Fruit fly (Drosophila melanogaster): ENCODE data around the gene Srrm1.
A peak's percentile ranks its signal among the peaks of the same experiment; 100 is the strongest.

The Srrm1 gene

dm6 chr3L:13015823-13016465 lies 20.7 kb upstream of the Srrm1 start, which contains the start of gene CG11267 (continued):
- no peak for TF ChIP-seq CG13287 (GFP tag; IDR thresholded peaks at IDR 0.05; ENCODE audit: partially characterized antibody)
- peak; percentile 82 for TF ChIP-seq CG16779 (GFP tag; IDR thresholded peaks at IDR 0.05)
- peak; percentile 91 for TF ChIP-seq ranshi (GFP tag; IDR thresholded peaks at IDR 0.05)
- TF ChIP-seq bbx (GFP tag; IDR thresholded peaks at IDR 0.05; ENCODE audit: partially characterized antibody) = no peak
- TF ChIP-seq Gug (GFP tag; IDR thresholded peaks at IDR 0.05) = peak; percentile 71; the same call in 3 of the 4 replicates
- TF ChIP-seq ac (GFP tag; optimal IDR thresholded peaks at IDR 0.05) = no peak
- TF ChIP-seq nom (GFP tag; optimal IDR thresholded peaks at IDR 0.05) = peak; percentile 60
- peak; percentile 74 for TF ChIP-seq CG13624 (GFP tag; optimal IDR thresholded peaks at IDR 0.05)
- peak; percentile 74 for TF ChIP-seq ATbp (GFP tag; optimal IDR thresholded peaks at IDR 0.05)
- TF ChIP-seq Dfd (GFP tag; optimal IDR thresholded peaks at IDR 0.05) = no peak
- TF ChIP-seq CG12659 (GFP tag; optimal IDR thresholded peaks at IDR 0.05) = peak; percentile 72
- TF ChIP-seq CG11695 (GFP tag; IDR thresholded peaks at IDR 0.05) = peak; percentile 86
- TF ChIP-seq CG6791 (GFP tag; IDR thresholded peaks at IDR 0.05; ENCODE audit: partially characterized antibody) = peak; percentile 44; the same call in 1 of the 3 replicates
- TF ChIP-seq peb (GFP tag; IDR thresholded peaks at IDR 0.05) = peak; percentile 73
- TF ChIP-seq BEAF-32 (GFP tag; optimal IDR thresholded peaks at IDR 0.05) = peak; percentile 23
- TF ChIP-seq sim (GFP tag; IDR thresholded peaks at IDR 0.05) = peak; percentile 82
- no peak for TF ChIP-seq ato (GFP tag; IDR thresholded peaks at IDR 0.05; ENCODE audit: partially characterized antibody)
- TF ChIP-seq kay (GFP tag; optimal IDR thresholded peaks at IDR 0.05) = no peak
- TF ChIP-seq mirr (GFP tag; optimal IDR thresholded peaks at IDR 0.05) = peak; percentile 90
- TF ChIP-seq pum (GFP tag; optimal IDR thresholded peaks at IDR 0.05) = peak; percentile 67
- TF ChIP-seq ftz-f1 (GFP tag; optimal IDR thresholded peaks at IDR 0.05) = no peak
- TF ChIP-seq CG1024 (GFP tag; IDR thresholded peaks at IDR 0.05) = peak; percentile 91
- 0 out of 2 replicates have a peak, but pooled peaks have one; percentile 8 for TF ChIP-seq CG4360 (GFP tag; IDR thresholded peaks at IDR 0.05)
- no peak for TF ChIP-seq Bgb (GFP tag; IDR thresholded peaks at IDR 0.05; ENCODE audit: partially characterized antibody)
- peak; percentile 71; the same call in 2 of the 3 replicates for TF ChIP-seq CG14050 (GFP tag; IDR thresholded peaks at IDR 0.05)
- no peak for TF ChIP-seq CG12299 (tag; optimal IDR thresholded peaks at IDR 0.05)
- TF ChIP-seq Sox102F (GFP tag; optimal IDR thresholded peaks at IDR 0.05) = peak; percentile 82
- peak; percentile 76 for TF ChIP-seq CG7556 (GFP tag; optimal IDR thresholded peaks at IDR 0.05)
- TF ChIP-seq Pdp1 (GFP tag; optimal IDR thresholded peaks at IDR 0.05) = peak; percentile 77 to 99
- TF ChIP-seq Nf-YC (tag; optimal IDR thresholded peaks at IDR 0.05) = peak; percentile 71
- peak; percentile 55 for TF ChIP-seq Hand (GFP tag; optimal IDR thresholded peaks at IDR 0.05)
- peak; percentile 84 for TF ChIP-seq CG6813 (GFP tag; optimal IDR thresholded peaks at IDR 0.05)
- TF ChIP-seq CG9817 (tag; optimal IDR thresholded peaks at IDR 0.05) = peak; percentile 82
- peak; percentile 80 for TF ChIP-seq pnt (GFP tag; optimal IDR thresholded peaks at IDR 0.05)
- no peak for TF ChIP-seq fd64A (GFP tag; optimal IDR thresholded peaks at IDR 0.05)
- TF ChIP-seq ci (GFP tag; IDR thresholded peaks at IDR 0.05) = peak; percentile 89
- TF ChIP-seq bigmax (GFP tag; optimal IDR thresholded peaks at IDR 0.05) = no peak
- peak; percentile 69 for TF ChIP-seq sqz (GFP tag; optimal IDR thresholded peaks at IDR 0.05)
- TF ChIP-seq lola (GFP tag; optimal IDR thresholded peaks at IDR 0.05) = peak in 1 of 3 experiments; percentile 59
- TF ChIP-seq salm (tag; optimal IDR thresholded peaks at IDR 0.05) = peak; percentile 56
- TF ChIP-seq sima (GFP tag; optimal IDR thresholded peaks at IDR 0.05) = peak; percentile 17
- peak; percentile 52; the same call in 1 of the 3 replicates for TF ChIP-seq Optix (GFP tag; IDR thresholded peaks at IDR 0.05)
- no peak for TF ChIP-seq Hr39 (optimal IDR thresholded peaks at IDR 0.05)
- no peak for TF ChIP-seq HLHmδ (GFP tag; optimal IDR thresholded peaks at IDR 0.05)
- TF ChIP-seq psq (GFP tag; optimal IDR thresholded peaks at IDR 0.05) = peak; percentile 1
- peak; percentile 85 for TF ChIP-seq Dek (tag; optimal IDR thresholded peaks at IDR 0.05)
- TF ChIP-seq pros (GFP tag; optimal IDR thresholded peaks at IDR 0.05) = no peak
- TF ChIP-seq Dip2 (GFP tag; IDR thresholded peaks at IDR 0.05) = peak; percentile 29; the same call in 1 of the 2 replicates
- TF ChIP-seq gce (GFP tag; IDR thresholded peaks at IDR 0.05) = peak; percentile 83; the same call in 2 of the 3 replicates
